Fruit fly (Drosophila melanogaster) whole organism, embryonic: ENCODE measurements around the gene DCAF12.

Experiments
- Abd-B ChIP-seq: fragments of 200-800 bp; sonication (Bioruptor generic); optimal IDR thresholded peaks from 2 replicates; lab custom pipeline; 2018; ENCODE audit warnings: missing biosample characterization, mild to moderate bottlenecking, missing genetic modification characterization, moderate library complexity
- Antp ChIP-seq: fragments of 200-800 bp; sonication (Bioruptor generic); optimal IDR thresholded peaks from 3 replicates; lab custom pipeline; 2016; ENCODE audit warnings: missing biosample characterization, missing genetic modification characterization
- Awh ChIP-seq: fragments of 200-800 bp; sonication (Bioruptor generic); IDR thresholded peaks from 2 replicates; pipeline ENCODE4, ENCODE4 v1.3.6; 2022; ENCODE audit warnings: missing biosample characterization, missing genetic modification characterization
- B-H1 ChIP-seq: fragments of 200-800 bp; sonication (Bioruptor generic); IDR thresholded peaks from 3 replicates; pipeline ENCODE4 v1.3.6; 2022; ENCODE audit warnings: missing biosample characterization, missing genetic modification characterization
- CG10462 ChIP-seq: fragments of 200-800 bp; sonication (Bioruptor generic); optimal IDR thresholded peaks from 2 replicates; lab custom pipeline; 2016; ENCODE audit warnings: missing biosample characterization, missing genetic modification characterization
- CG10654 ChIP-seq: fragments of 200-800 bp; sonication (Bioruptor generic); optimal IDR thresholded peaks from 2 replicates; lab custom pipeline; 2016; ENCODE audit warnings: missing biosample characterization, missing genetic modification characterization
- CG1233 ChIP-seq: fragments of 200-800 bp; sonication (Bioruptor generic); optimal IDR thresholded peaks from 4 replicates; lab custom pipeline; 2018; ENCODE audit warnings: missing biosample characterization, mild to moderate bottlenecking, missing genetic modification characterization
- CG13123 ChIP-seq: fragments of 200-800 bp; sonication (Bioruptor generic); optimal IDR thresholded peaks from 2 replicates; lab custom pipeline; 2016; ENCODE audit warnings: missing biosample characterization, missing genetic modification characterization
- CG15011 ChIP-seq: fragments of 200-800 bp; sonication (Bioruptor generic); optimal IDR thresholded peaks from 3 replicates; lab custom pipeline; 2018; ENCODE audit warnings: missing biosample characterization, mild to moderate bottlenecking, missing genetic modification characterization
- CG16863 ChIP-seq: fragments of 200-800 bp; sonication (Bioruptor generic); optimal IDR thresholded peaks from 3 replicates; lab custom pipeline; 2016; ENCODE audit warnings: missing biosample characterization, missing genetic modification characterization
- CG17186 ChIP-seq: fragments of 200-800 bp; sonication (Bioruptor generic); optimal IDR thresholded peaks from 3 replicates; lab custom pipeline; 2017; ENCODE audit warnings: missing biosample characterization, missing genetic modification reagents, missing genetic modification characterization
- CG18262 ChIP-seq: fragments of 200-800 bp; optimal IDR thresholded peaks from 3 replicates; lab custom pipeline; 2019; ENCODE audit warnings: missing biosample characterization, mild to moderate bottlenecking, missing genetic modification characterization, moderate library complexity
- CG2889 ChIP-seq: fragments of 200-800 bp; sonication (Bioruptor generic); IDR thresholded peaks from 3 replicates; pipeline ENCODE4 v1.3.6; 2022; ENCODE audit warnings: missing biosample characterization, missing genetic modification characterization
- CG34422 ChIP-seq: fragments of 200-800 bp; sonication (Bioruptor generic); IDR thresholded peaks from 3 replicates; pipeline ENCODE4 v1.3.6; 2022; ENCODE audit warnings: missing biosample characterization, missing genetic modification characterization
- CG6813 ChIP-seq: fragments of 200-800 bp; sonication (Bioruptor generic); optimal IDR thresholded peaks from 2 replicates; lab custom pipeline; 2017; ENCODE audit warnings: missing biosample characterization, missing genetic modification characterization, mild to moderate bottlenecking, moderate library complexity, missing genetic modification reagents
- CG8281 ChIP-seq: fragments of 200-800 bp; sonication (Bioruptor generic); optimal IDR thresholded peaks from 2 replicates; lab custom pipeline; 2018; ENCODE audit warnings: missing biosample characterization, mild to moderate bottlenecking, missing genetic modification characterization, moderate library complexity
- CG8359 ChIP-seq: fragments of 200-800 bp; sonication (Bioruptor generic); optimal IDR thresholded peaks from 2 replicates; lab custom pipeline; 2017; ENCODE audit warnings: missing biosample characterization, mild to moderate bottlenecking, missing genetic modification characterization, borderline replicate concordance
- Doc3 ChIP-seq: fragments of 200-800 bp; sonication (Bioruptor generic); IDR thresholded peaks from 3 replicates; pipeline ENCODE4 v1.3.6; 2022; ENCODE audit warnings: missing biosample characterization, missing genetic modification characterization; ENCODE audit not compliant: partially characterized antibody
- E2f1 ChIP-seq: fragments of 200-800 bp; sonication (Bioruptor generic); IDR thresholded peaks from 2 replicates; pipeline ENCODE4 v1.3.6; 2022; ENCODE audit warnings: missing biosample characterization, missing genetic modification characterization
- ERR ChIP-seq: fragments of 200-800 bp; sonication (Bioruptor generic); optimal IDR thresholded peaks from 2 replicates; lab custom pipeline; 2016; ENCODE audit warnings: missing biosample characterization, missing genetic modification characterization
- Ets65A ChIP-seq: fragments of 200-800 bp; sonication (Bioruptor generic); peaks from one replicate; lab custom pipeline; 2016; ENCODE audit warnings: missing biosample characterization, missing genetic modification characterization
- H2.0 ChIP-seq: fragments of 200-800 bp; sonication (Bioruptor generic); IDR thresholded peaks from 2 replicates; pipeline ENCODE4 v1.3.6; 2022; ENCODE audit warnings: missing biosample characterization, missing genetic modification characterization
- HmgZ ChIP-seq: fragments of 200-800 bp; sonication (Bioruptor generic); optimal IDR thresholded peaks from 2 replicates; lab custom pipeline; 2018; ENCODE audit warnings: missing biosample characterization, mild to moderate bottlenecking, missing genetic modification characterization
- Hmr ChIP-seq: fragments of 200-800 bp; sonication (Bioruptor generic); optimal IDR thresholded peaks from 3 replicates; lab custom pipeline; 2017; ENCODE audit warnings: mild to moderate bottlenecking, missing biosample characterization, missing genetic modification reagents, missing genetic modification characterization
- Hmx ChIP-seq: fragments of 200-800 bp; sonication (Bioruptor generic); optimal IDR thresholded peaks from 2 replicates; lab custom pipeline; 2016; ENCODE audit warnings: missing biosample characterization, missing genetic modification characterization
- Myb ChIP-seq: fragments of 200-800 bp; sonication (Bioruptor generic); optimal IDR thresholded peaks from 2 replicates; lab custom pipeline; 2016; ENCODE audit warnings: missing biosample characterization, missing genetic modification characterization
- NfI ChIP-seq: fragments of 200-800 bp; sonication (Bioruptor generic); optimal IDR thresholded peaks from 3 replicates; lab custom pipeline; 2018; ENCODE audit warnings: missing biosample characterization, mild to moderate bottlenecking, missing genetic modification characterization, moderate library complexity
- Oli ChIP-seq: fragments of 200-800 bp; sonication (Bioruptor generic); optimal IDR thresholded peaks from 2 replicates; lab custom pipeline; 2018; ENCODE audit warnings: missing biosample characterization, mild to moderate bottlenecking, missing genetic modification characterization, moderate library complexity
- Optix ChIP-seq: fragments of 200-800 bp; sonication (Bioruptor generic); IDR thresholded peaks from 3 replicates; pipeline ENCODE4 v1.3.6; 2022; ENCODE audit warnings: missing biosample characterization, missing genetic modification characterization
- Xrp1 ChIP-seq: fragments of 200-800 bp; sonication (Bioruptor generic); IDR thresholded peaks from 2 replicates; pipeline ENCODE4 v1.3.6; 2022; ENCODE audit warnings: missing biosample characterization, missing genetic modification characterization
- YL-1 ChIP-seq: fragments of 200-800 bp; sonication (Bioruptor generic); optimal IDR thresholded peaks from 3 replicates; lab custom pipeline; 2017; ENCODE audit warnings: missing biosample characterization, mild to moderate bottlenecking, missing genetic modification characterization
- ap ChIP-seq: fragments of 200-800 bp; sonication (Bioruptor generic); IDR thresholded peaks from 2 replicates; pipeline ENCODE4 v1.3.6; 2022; ENCODE audit warnings: missing biosample characterization, missing genetic modification characterization
- bab2 ChIP-seq: fragments of 200-800 bp; sonication (Bioruptor generic); optimal IDR thresholded peaks from 2 replicates; lab custom pipeline; 2016; ENCODE audit warnings: missing biosample characterization, missing genetic modification characterization
- bsh ChIP-seq, 2 experiments: fragments of 200-800 bp; sonication (Bioruptor generic); optimal IDR thresholded peaks; 2 replicates each; lab custom pipeline; 2017 to 2018; ENCODE audit warnings: mild to moderate bottlenecking in 2 of 2, missing biosample characterization in 2 of 2, missing genetic modification characterization in 2 of 2, moderate library complexity in 1 of 2
- cato ChIP-seq: fragments of 200-800 bp; sonication (Bioruptor generic); optimal IDR thresholded peaks from 2 replicates; lab custom pipeline; 2016; ENCODE audit warnings: missing biosample characterization, missing genetic modification characterization, borderline replicate concordance
- dan ChIP-seq: fragments of 200-800 bp; sonication (Bioruptor generic); IDR thresholded peaks from 2 replicates; pipeline ENCODE4 v1.3.6; 2022; ENCODE audit warnings: missing biosample characterization, missing genetic modification characterization
- ftz-f1 ChIP-seq: fragments of 200-800 bp; sonication (Bioruptor generic); optimal IDR thresholded peaks from 2 replicates; lab custom pipeline; 2016; ENCODE audit warnings: missing biosample characterization, missing genetic modification characterization
- inv ChIP-seq: fragments of 200-800 bp; sonication (Bioruptor generic); IDR thresholded peaks from 2 replicates; pipeline ENCODE4 v1.3.6; 2022; ENCODE audit warnings: missing biosample characterization, missing genetic modification characterization; ENCODE audit not compliant: partially characterized antibody
- lmd ChIP-seq: fragments of 200-800 bp; sonication (Bioruptor generic); IDR thresholded peaks from 2 replicates; pipeline ENCODE4 v1.3.6; 2022; ENCODE audit warnings: missing biosample characterization, missing genetic modification characterization
- lola ChIP-seq, 3 experiments: fragments of >200 bp in 2 of 3; fragments of 200-800 bp in 1 of 3; sonication (Bioruptor generic) in 1 of 3; optimal IDR thresholded peaks; 2 replicates each; lab custom pipeline; 2017 to 2019; ENCODE audit warnings: missing biosample characterization in 3 of 3, missing genetic modification characterization in 3 of 3, mild to moderate bottlenecking in 1 of 3, moderate library complexity in 1 of 3
- row ChIP-seq: fragments of 200-800 bp; sonication (Bioruptor generic); IDR thresholded peaks from 3 replicates; pipeline ENCODE4 v1.3.6; 2022; ENCODE audit warnings: missing biosample characterization, missing genetic modification characterization
- sc ChIP-seq, 3 experiments: fragments of >200 bp in 2 of 3; fragments of 200-800 bp in 1 of 3; sonication (Bioruptor generic) in 1 of 3; optimal IDR thresholded peaks; 2 replicates in 2 of 3; 3 replicates in 1 of 3; lab custom pipeline; 2017; ENCODE audit warnings: mild to moderate bottlenecking in 1 of 3, missing biosample characterization in 1 of 3, missing genetic modification characterization in 1 of 3, missing genetic modification reagents in 1 of 3
- schlank ChIP-seq: fragments of 200-800 bp; sonication (Bioruptor generic); optimal IDR thresholded peaks from 2 replicates; lab custom pipeline; 2018; ENCODE audit warnings: missing biosample characterization, mild to moderate bottlenecking, missing genetic modification characterization
- shn ChIP-seq: fragments of 200-800 bp; sonication (Bioruptor generic); optimal IDR thresholded peaks from 3 replicates; lab custom pipeline; 2016; ENCODE audit warnings: missing biosample characterization, missing genetic modification characterization
- slbo ChIP-seq: fragments of 200-800 bp; sonication (Bioruptor generic); IDR thresholded peaks from 2 replicates; pipeline ENCODE4 v1.3.6; 2022; ENCODE audit warnings: missing biosample characterization, missing genetic modification characterization
- trh ChIP-seq: fragments of 200-800 bp; sonication (Bioruptor generic); optimal IDR thresholded peaks from 2 replicates; lab custom pipeline; 2016; ENCODE audit warnings: missing biosample characterization, missing genetic modification characterization
- tx ChIP-seq: fragments of 200-800 bp; sonication (Bioruptor generic); optimal IDR thresholded peaks from 2 replicates; lab custom pipeline; 2016; ENCODE audit warnings: missing biosample characterization, missing genetic modification characterization
- vfl ChIP-seq: fragments of 200-800 bp; sonication (Bioruptor generic); optimal IDR thresholded peaks from 2 replicates; lab custom pipeline; 2016; ENCODE audit warnings: missing biosample characterization, missing genetic modification characterization
- wek ChIP-seq: fragments of 200-800 bp; sonication (Bioruptor generic); optimal IDR thresholded peaks from 3 replicates; lab custom pipeline; 2018; ENCODE audit warnings: missing biosample characterization, mild to moderate bottlenecking, missing genetic modification characterization, moderate library complexity

DCAF12 gene

DNA sequence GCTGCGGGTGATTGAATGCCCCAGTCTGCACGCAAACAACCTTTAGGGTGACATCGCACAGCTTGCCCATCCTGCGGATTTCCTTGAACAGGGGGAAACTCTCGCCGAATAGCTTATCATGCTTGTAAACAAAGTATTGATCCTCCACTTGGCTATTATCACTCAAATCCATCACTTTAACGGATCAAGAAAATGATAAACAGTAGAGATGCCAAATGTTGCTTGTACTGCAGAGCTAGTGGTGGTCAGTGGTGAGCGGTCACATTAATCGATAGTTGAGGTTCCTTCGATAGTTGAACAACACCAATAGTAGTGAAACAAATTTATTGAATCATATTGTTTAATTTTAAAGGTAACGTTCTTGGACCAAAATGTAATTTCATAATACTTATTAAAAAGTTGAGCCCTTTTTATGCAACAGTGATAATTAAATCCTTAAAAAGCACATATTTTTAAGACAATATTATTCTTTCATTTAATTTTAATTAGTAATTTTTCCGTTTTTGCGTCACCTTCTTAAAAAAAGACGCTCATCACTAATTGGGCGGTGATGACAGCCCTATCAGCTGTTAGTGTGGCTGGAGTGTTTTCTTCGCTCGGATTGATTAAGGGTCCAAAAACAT lies 6.5 kb downstream of the DCAF12 start, which contains the start of the genes KLHL18 and GCC185 (continued):
- peak in 1 of 2 experiments; percentile 61 for TF ChIP-seq bsh (GFP tag; optimal IDR thresholded peaks at IDR 0.05; lab: Kevin White, UChicago)
- peak; percentile 41; the same call in 1 of the 2 replicates for TF ChIP-seq dan (GFP tag; lab: Robert Waterston, UW)
- TF ChIP-seq Myb (GFP tag; lab: Kevin White, UChicago) = peak; percentile 6
- TF ChIP-seq sc (optimal IDR thresholded peaks at IDR 0.05; lab: Kevin White, UChicago) = no peak
- peak; percentile 57 for TF ChIP-seq sc (GFP tag; optimal IDR thresholded peaks at IDR 0.05; lab: Kevin White, UChicago)
- peak; percentile 29; the same call in 1 of the 2 replicates for TF ChIP-seq Awh (GFP tag; lab: Robert Waterston, UW)
- TF ChIP-seq Antp (GFP tag; lab: Kevin White, UChicago) = peak; percentile 28
- TF ChIP-seq slbo (GFP tag; lab: Robert Waterston, UW) = peak; percentile 89
- TF ChIP-seq Hmr (GFP tag; lab: Kevin White, UChicago) = peak; percentile 62
- peak; percentile 79 for TF ChIP-seq CG10654 (GFP tag; lab: Kevin White, UChicago)
- TF ChIP-seq lmd (GFP tag; lab: Robert Waterston, UW) = peak; percentile 86
- 0 out of 2 replicates have a peak, but pooled peaks have one; percentile 10 for TF ChIP-seq ap (GFP tag; lab: Robert Waterston, UW)
- peak; percentile 75 for TF ChIP-seq Hmx
- no peak for TF ChIP-seq ftz-f1 (GFP tag; lab: Kevin White, UChicago)
- TF ChIP-seq CG10462 (GFP tag; lab: Kevin White, UChicago) = peak; percentile 49
- TF ChIP-seq shn (GFP tag; lab: Kevin White, UChicago) = peak; percentile 47
- no peak for TF ChIP-seq CG8359 (GFP tag; lab: Kevin White, UChicago)
- peak; percentile 30 for TF ChIP-seq CG13123 (GFP tag; lab: Kevin White, UChicago)
- peak; percentile 71 for TF ChIP-seq cato (GFP tag; lab: Kevin White, UChicago)
- peak; percentile 62 for TF ChIP-seq NfI (GFP tag; lab: Kevin White, UChicago)
- no peak for TF ChIP-seq CG6813 (GFP tag; lab: Kevin White, UChicago)
- peak; percentile 50 for TF ChIP-seq trh (GFP tag; lab: Kevin White, UChicago)
- peak; percentile 49 for TF ChIP-seq CG16863 (GFP tag; lab: Kevin White, UChicago)
- TF ChIP-seq CG8281 (tag; lab: Kevin White, UChicago) = peak; percentile 35
- no peak for TF ChIP-seq CG17186 (GFP tag; lab: Kevin White, UChicago)
- TF ChIP-seq B-H1 (GFP tag; lab: Robert Waterston, UW) = no peak
- peak; percentile 39 for TF ChIP-seq tx
- no peak for TF ChIP-seq CG15011
- peak; percentile 46; the same call in 1 of the 2 replicates for TF ChIP-seq H2.0 (GFP tag; lab: Robert Waterston, UW)
- TF ChIP-seq vfl (GFP tag; lab: Kevin White, UChicago) = peak; percentile 63
- TF ChIP-seq Xrp1 = peak; percentile 74
- peak; percentile 72 for TF ChIP-seq CG18262
- no peak for TF ChIP-seq ERR
- TF ChIP-seq E2f1 (GFP tag; lab: Robert Waterston, UW) = peak; percentile 43; the same call in 1 of the 2 replicates
- TF ChIP-seq wek (GFP tag; lab: Kevin White, UChicago) = no peak
- peak; percentile 62 for TF ChIP-seq YL-1 (GFP tag; lab: Kevin White, UChicago)
- TF ChIP-seq lola (GFP tag; optimal IDR thresholded peaks at IDR 0.05; lab: Kevin White, UChicago) = peak in 1 of 3 experiments; percentile 81
- peak; percentile 79 for TF ChIP-seq inv (GFP tag; lab: Robert Waterston, UW)
- TF ChIP-seq Abd-B (GFP tag; lab: Kevin White, UChicago) = peak; percentile 92
- peak; percentile 65 for TF ChIP-seq HmgZ
- no peak for TF ChIP-seq Optix
- TF ChIP-seq CG1233 (GFP tag; lab: Kevin White, UChicago) = peak; percentile 54
- peak; percentile 59; the same call in 1 of the 3 replicates for TF ChIP-seq CG2889 (GFP tag; lab: Robert Waterston, UW)
- peak; percentile 68 for TF ChIP-seq bab2 (GFP tag; lab: Kevin White, UChicago)
- TF ChIP-seq schlank (tag; lab: Kevin White, UChicago) = peak; percentile 11
- peak; percentile 81; the same call in 2 of the 3 replicates for TF ChIP-seq CG34422 (GFP tag; lab: Robert Waterston, UW)
- TF ChIP-seq Ets65A (GFP tag; lab: Kevin White, UChicago) = peak; percentile 95
- TF ChIP-seq Oli (tag; lab: Kevin White, UChicago) = peak; percentile 63
- peak; percentile 98 for TF ChIP-seq row (GFP tag; lab: Robert Waterston, UW)
- peak; percentile 68; the same call in 2 of the 3 replicates for TF ChIP-seq Doc3 (GFP tag; lab: Robert Waterston, UW)
